Fruit fly (Drosophila melanogaster) whole organism, embryonic: ENCODE results near the gene RpL34b.

Source experiments
- Ada2b ChIP-seq: fragments of 200-800 bp; sonication (Bioruptor generic); IDR thresholded peaks from 2 replicates; pipeline ENCODE4 v1.3.6; 2022; ENCODE audit warnings: missing biosample characterization, missing genetic modification characterization
- Adf1 ChIP-seq: fragments of 200-800 bp; sonication (Bioruptor generic); IDR thresholded peaks from 2 replicates; pipeline ENCODE4 v1.3.6; 2022; ENCODE audit warnings: missing biosample characterization, missing genetic modification characterization
- CG11456 ChIP-seq: fragments of 200-800 bp; sonication (Bioruptor generic); IDR thresholded peaks from 3 replicates; pipeline ENCODE4 v1.3.6; 2022; ENCODE audit warnings: missing biosample characterization, missing genetic modification characterization
- CG12104 ChIP-seq: fragments of 200-800 bp; sonication (Bioruptor generic); optimal IDR thresholded peaks from 3 replicates; lab custom pipeline; 2016; ENCODE audit warnings: missing biosample characterization, missing genetic modification characterization
- CG12155 ChIP-seq: fragments of 200-800 bp; sonication (Bioruptor generic); optimal IDR thresholded peaks from 3 replicates; lab custom pipeline; 2016; ENCODE audit warnings: missing biosample characterization, missing genetic modification characterization
- CG12236 ChIP-seq: fragments of 200-800 bp; sonication (Bioruptor generic); optimal IDR thresholded peaks from 2 replicates; lab custom pipeline; 2016; ENCODE audit warnings: missing biosample characterization, missing genetic modification characterization
- CG12391 ChIP-seq: fragments of 200-800 bp; sonication (Bioruptor generic); optimal IDR thresholded peaks from 3 replicates; lab custom pipeline; 2018; ENCODE audit warnings: missing biosample characterization, mild to moderate bottlenecking, missing genetic modification characterization, moderate library complexity
- CG14014 ChIP-seq: fragments of 200-800 bp; sonication (Bioruptor generic); IDR thresholded peaks from 2 replicates; pipeline ENCODE4 v1.3.6; 2022; ENCODE audit warnings: missing biosample characterization, missing genetic modification characterization
- CG15514 ChIP-seq: fragments of 200-800 bp; sonication (Bioruptor generic); optimal IDR thresholded peaks from 3 replicates; lab custom pipeline; 2017; ENCODE audit warnings: missing biosample characterization, missing genetic modification characterization, mild to moderate bottlenecking, moderate library complexity, missing genetic modification reagents
- CG1647 ChIP-seq: fragments of 200-800 bp; sonication (Bioruptor generic); optimal IDR thresholded peaks from 3 replicates; lab custom pipeline; 2016; ENCODE audit warnings: missing biosample characterization, missing genetic modification characterization
- CG2116 ChIP-seq: fragments of 200-800 bp; sonication (Bioruptor generic); optimal IDR thresholded peaks from 3 replicates; lab custom pipeline; 2018; ENCODE audit warnings: missing biosample characterization, mild to moderate bottlenecking, missing genetic modification characterization
- CG2129 ChIP-seq: fragments of 200-800 bp; sonication (Bioruptor generic); IDR thresholded peaks from 2 replicates; pipeline ENCODE4 v1.3.6; 2022; ENCODE audit warnings: missing biosample characterization, missing genetic modification characterization; ENCODE audit not compliant: partially characterized antibody
- CG2202 ChIP-seq: fragments of 200-800 bp; sonication (Bioruptor generic); optimal IDR thresholded peaks from 2 replicates; lab custom pipeline; 2018; ENCODE audit warnings: missing biosample characterization, mild to moderate bottlenecking, missing genetic modification characterization
- CG2889 ChIP-seq: fragments of 200-800 bp; sonication (Bioruptor generic); IDR thresholded peaks from 3 replicates; pipeline ENCODE4 v1.3.6; 2022; ENCODE audit warnings: missing biosample characterization, missing genetic modification characterization
- CG34422 ChIP-seq: fragments of 200-800 bp; sonication (Bioruptor generic); IDR thresholded peaks from 3 replicates; pipeline ENCODE4 v1.3.6; 2022; ENCODE audit warnings: missing biosample characterization, missing genetic modification characterization
- CG3726 ChIP-seq: fragments of 200-800 bp; sonication (Bioruptor generic); IDR thresholded peaks from 3 replicates; pipeline ENCODE4, ENCODE4 v1.3.6; 2022; ENCODE audit warnings: missing biosample characterization, missing genetic modification characterization
- CG3838 ChIP-seq: fragments of 200-800 bp; sonication (Bioruptor generic); optimal IDR thresholded peaks from 3 replicates; lab custom pipeline; 2016; ENCODE audit warnings: missing biosample characterization, missing genetic modification characterization
- CG43689 ChIP-seq: fragments of 200-800 bp; sonication (Bioruptor generic); IDR thresholded peaks from 2 replicates; pipeline ENCODE4 v1.3.6; 2022; ENCODE audit warnings: missing biosample characterization, missing genetic modification characterization
- CG9797 ChIP-seq: fragments of 200-800 bp; sonication (Bioruptor generic); optimal IDR thresholded peaks from 3 replicates; lab custom pipeline; 2018; ENCODE audit warnings: missing biosample characterization, mild to moderate bottlenecking, missing genetic modification characterization
- CoRest ChIP-seq: fragments of 200-800 bp; sonication (Bioruptor generic); optimal IDR thresholded peaks from 3 replicates; lab custom pipeline; 2018; ENCODE audit warnings: missing biosample characterization, mild to moderate bottlenecking, missing genetic modification characterization, moderate library complexity
- CrebB ChIP-seq: fragments of 200-800 bp; sonication (Bioruptor generic); optimal IDR thresholded peaks from 3 replicates; lab custom pipeline; 2018; ENCODE audit warnings: missing biosample characterization, mild to moderate bottlenecking, missing genetic modification characterization
- Dbx ChIP-seq: fragments of 200-800 bp; sonication (Bioruptor generic); IDR thresholded peaks from 3 replicates; pipeline ENCODE4 v1.3.6; 2022; ENCODE audit warnings: missing biosample characterization, missing genetic modification characterization
- Dek ChIP-seq: fragments of 200-800 bp; sonication (Bioruptor generic); optimal IDR thresholded peaks from 3 replicates; lab custom pipeline; 2019; ENCODE audit warnings: missing biosample characterization, mild to moderate bottlenecking, missing genetic modification characterization, moderate library complexity
- Dip3 ChIP-seq: fragments of 200-800 bp; sonication (Bioruptor generic); optimal IDR thresholded peaks from 3 replicates; lab custom pipeline; 2016; ENCODE audit warnings: missing biosample characterization, missing genetic modification characterization
- ERR ChIP-seq: fragments of 200-800 bp; sonication (Bioruptor generic); optimal IDR thresholded peaks from 2 replicates; lab custom pipeline; 2016; ENCODE audit warnings: missing biosample characterization, missing genetic modification characterization
- Fer2 ChIP-seq: fragments of 200-800 bp; sonication (Bioruptor generic); optimal IDR thresholded peaks from 2 replicates; lab custom pipeline; 2018; ENCODE audit warnings: missing biosample characterization, mild to moderate bottlenecking, missing genetic modification characterization, moderate library complexity
- Gug ChIP-seq: fragments of 200-800 bp; sonication (Bioruptor generic); IDR thresholded peaks from 4 replicates; pipeline ENCODE4 v1.3.6; 2022; ENCODE audit warnings: missing biosample characterization, missing genetic modification characterization
- Hand ChIP-seq: fragments of 200-800 bp; sonication (Bioruptor generic); optimal IDR thresholded peaks from 2 replicates; lab custom pipeline; 2017; ENCODE audit warnings: mild to moderate bottlenecking, missing biosample characterization, missing genetic modification reagents, missing genetic modification characterization
- MBD-R2 ChIP-seq: fragments of 200-800 bp; sonication (Bioruptor generic); IDR thresholded peaks from 2 replicates; pipeline ENCODE4 v1.3.6; 2022; ENCODE audit warnings: missing biosample characterization, missing genetic modification characterization
- Pdp1 ChIP-seq, 2 experiments: fragments of 200-800 bp; sonication (Bioruptor generic); optimal IDR thresholded peaks; 3 replicates each; lab custom pipeline; 2016; ENCODE audit warnings: missing biosample characterization in 2 of 2, missing genetic modification characterization in 2 of 2, mild to moderate bottlenecking in 1 of 2, moderate library complexity in 1 of 2
- YL-1 ChIP-seq: fragments of 200-800 bp; sonication (Bioruptor generic); optimal IDR thresholded peaks from 3 replicates; lab custom pipeline; 2017; ENCODE audit warnings: missing biosample characterization, mild to moderate bottlenecking, missing genetic modification characterization
- ac ChIP-seq: fragments of 200-800 bp; sonication (Bioruptor generic); optimal IDR thresholded peaks from 3 replicates; lab custom pipeline; 2017; ENCODE audit warnings: missing biosample characterization, mild to moderate bottlenecking, missing genetic modification characterization
- amos ChIP-seq: fragments of 200-800 bp; sonication (Bioruptor generic); IDR thresholded peaks from 2 replicates; pipeline ENCODE4 v1.3.6; 2022; ENCODE audit warnings: missing biosample characterization, missing genetic modification characterization; ENCODE audit not compliant: partially characterized antibody
- az2 ChIP-seq: fragments of 200-800 bp; sonication (Bioruptor generic); optimal IDR thresholded peaks from 3 replicates; lab custom pipeline; 2016; ENCODE audit warnings: missing biosample characterization, missing genetic modification characterization
- btn ChIP-seq: fragments of 200-800 bp; sonication (Bioruptor generic); optimal IDR thresholded peaks from 2 replicates; lab custom pipeline; 2016; ENCODE audit warnings: missing biosample characterization, missing genetic modification characterization
- dati ChIP-seq: fragments of 200-800 bp; sonication (Bioruptor generic); IDR thresholded peaks from 2 replicates; pipeline ENCODE4 v1.3.6; 2022; ENCODE audit warnings: missing biosample characterization, missing genetic modification characterization
- fd102C ChIP-seq: fragments of 200-800 bp; sonication (Bioruptor generic); optimal IDR thresholded peaks from 2 replicates; lab custom pipeline; 2018; ENCODE audit warnings: missing biosample characterization, mild to moderate bottlenecking, missing genetic modification characterization, moderate library complexity
- gcm ChIP-seq: fragments of 200-800 bp; sonication (Bioruptor generic); optimal IDR thresholded peaks from 2 replicates; lab custom pipeline; 2019; ENCODE audit warnings: missing biosample characterization, mild to moderate bottlenecking, missing genetic modification characterization, moderate library complexity
- hkb ChIP-seq, 2 experiments: fragments of 200-800 bp in 1 of 2; fragments of >200 bp in 1 of 2; sonication (Bioruptor generic) in 1 of 2; IDR thresholded peaks in 1 of 2; optimal IDR thresholded peaks in 1 of 2; 2 replicates each; pipeline versions ENCODE4 v1.3.6 to Lab custom; 2017 to 2022; ENCODE audit warnings: missing biosample characterization in 1 of 2, missing genetic modification characterization in 1 of 2
- ken ChIP-seq: fragments of 200-800 bp; sonication (Bioruptor generic); IDR thresholded peaks from 3 replicates; pipeline ENCODE4 v1.3.6; 2022; ENCODE audit warnings: missing biosample characterization, missing genetic modification characterization
- nmo ChIP-seq: fragments of 200-800 bp; sonication (Bioruptor generic); optimal IDR thresholded peaks from 2 replicates; lab custom pipeline; 2018; ENCODE audit warnings: missing biosample characterization, mild to moderate bottlenecking, missing genetic modification characterization, moderate library complexity
- pfk ChIP-seq: fragments of 200-800 bp; sonication (Bioruptor generic); optimal IDR thresholded peaks from 2 replicates; lab custom pipeline; 2018; ENCODE audit warnings: missing biosample characterization, mild to moderate bottlenecking, missing genetic modification characterization, moderate library complexity
- pita ChIP-seq: fragments of 200-800 bp; sonication (Bioruptor generic); optimal IDR thresholded peaks from 2 replicates; lab custom pipeline; 2017; ENCODE audit warnings: missing biosample characterization, mild to moderate bottlenecking, missing genetic modification characterization
- sens-2 ChIP-seq: fragments of 200-800 bp; sonication (Bioruptor generic); IDR thresholded peaks from 2 replicates; pipeline ENCODE4 v1.3.6; 2022; ENCODE audit warnings: missing biosample characterization, missing genetic modification characterization
- seq ChIP-seq: fragments of 200-800 bp; sonication (Bioruptor generic); IDR thresholded peaks from 2 replicates; pipeline ENCODE4 v1.3.6; 2022; ENCODE audit warnings: missing biosample characterization, missing genetic modification characterization
- slou ChIP-seq: fragments of 200-800 bp; sonication (Bioruptor generic); optimal IDR thresholded peaks from 3 replicates; lab custom pipeline; 2016; ENCODE audit warnings: missing biosample characterization, missing genetic modification characterization
- sug ChIP-seq: fragments of 200-800 bp; optimal IDR thresholded peaks from 2 replicates; lab custom pipeline; 2019; ENCODE audit warnings: missing biosample characterization, mild to moderate bottlenecking, missing genetic modification characterization, moderate library complexity
- tap ChIP-seq: fragments of 200-800 bp; optimal IDR thresholded peaks from 3 replicates; lab custom pipeline; 2019; ENCODE audit warnings: missing biosample characterization, mild to moderate bottlenecking, missing genetic modification characterization, moderate library complexity
- toy ChIP-seq: fragments of 200-800 bp; sonication (Bioruptor generic); IDR thresholded peaks from 2 replicates; pipeline ENCODE4 v1.3.6; 2022; ENCODE audit warnings: missing biosample characterization, missing genetic modification characterization
- twi ChIP-seq: fragments of 200-800 bp; optimal IDR thresholded peaks from 2 replicates; lab custom pipeline; 2019; ENCODE audit warnings: missing biosample characterization, mild to moderate bottlenecking, missing genetic modification characterization, moderate library complexity

Gene RpL34b

DNA sequence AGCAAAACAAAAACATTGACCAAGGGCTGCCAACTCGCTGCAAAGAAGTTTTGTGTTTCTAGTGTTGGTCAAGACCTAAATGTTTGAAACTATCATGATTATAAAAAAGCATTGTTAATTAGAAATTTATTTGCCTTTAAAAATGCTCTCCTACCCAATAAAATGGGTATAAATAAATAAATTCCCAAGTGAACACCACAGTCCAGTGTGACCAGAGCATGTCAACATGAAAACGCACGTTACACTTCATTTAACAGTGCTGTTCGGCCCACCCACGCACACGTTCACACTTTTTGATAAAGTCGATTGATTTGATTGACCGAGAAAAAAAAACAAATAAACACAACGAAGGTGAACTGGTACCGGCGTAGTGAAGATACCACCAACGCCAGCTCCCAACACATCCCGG lies 3.1 kb upstream of the RpL34b start, which contains the start of the genes CG9356, BBIP1 and CG8135 (continued):
- TF ChIP-seq CG3838 (GFP tag; lab: Kevin White, UChicago) (peak; percentile 45), ken (GFP tag; lab: Robert Waterston, UW) (peak; percentile 66), Fer2 (tag; lab: Kevin White, UChicago) (peak; percentile 44), Adf1 (GFP tag; lab: Robert Waterston, UW) (peak; percentile 29; the same call in 1 of the 2 replicates), CG12155 (peak; percentile 81), dati (GFP tag; lab: Robert Waterston, UW) (no peak), az2 (GFP tag; lab: Kevin White, UChicago) (peak; percentile 77), toy (GFP tag; lab: Robert Waterston, UW) (no peak), CrebB (tag; lab: Kevin White, UChicago) (peak; percentile 49), fd102C (GFP tag; lab: Kevin White, UChicago) (peak; percentile 38), Pdp1 (GFP tag; optimal IDR thresholded peaks at IDR 0.05; lab: Kevin White, UChicago) (peak; percentile 79 to 81), ERR (GFP tag; lab: Kevin White, UChicago) (peak; percentile 82), sens-2 (GFP tag; lab: Robert Waterston, UW) (no peak; the same call in 1 of the 2 replicates), pfk (no peak), hkb (optimal IDR thresholded peaks at IDR 0.05; lab: Kevin White, UChicago) (peak; percentile 88), hkb (GFP tag; IDR thresholded peaks at IDR 0.05; lab: Robert Waterston, UW) (peak; percentile 76), CG12236 (peak; percentile 40), CG1647 (GFP tag; lab: Kevin White, UChicago) (peak; percentile 79), MBD-R2 (GFP tag; lab: Robert Waterston, UW) (peak; percentile 95), Gug (GFP tag; lab: Robert Waterston, UW) (peak; percentile 35; the same call in 2 of the 4 replicates), CG14014 (GFP tag; lab: Robert Waterston, UW) (no peak), gcm (GFP tag; lab: Kevin White, UChicago) (no peak), CG3726 (GFP tag; lab: Robert Waterston, UW) (no peak), btn (GFP tag; lab: Kevin White, UChicago) (peak; percentile 63), pita (GFP tag; lab: Kevin White, UChicago) (no peak), YL-1 (GFP tag; lab: Kevin White, UChicago) (peak; percentile 96), Dbx (GFP tag; lab: Robert Waterston, UW) (peak; percentile 80), CG12104 (GFP tag; lab: Kevin White, UChicago) (peak; percentile 7), CG2889 (GFP tag; lab: Robert Waterston, UW) (0 out of 3 replicates have a peak, but pooled peaks have one; percentile 34), CG12391 (tag; lab: Kevin White, UChicago) (peak; percentile 87), CG2116 (GFP tag; lab: Kevin White, UChicago) (peak; percentile 73), Hand (GFP tag; lab: Kevin White, UChicago) (no peak), seq (GFP tag; lab: Robert Waterston, UW) (peak; percentile 46; the same call in 1 of the 2 replicates), amos (no peak), Dek (peak; percentile 45), CoRest (peak; percentile 72), CG11456 (GFP tag; lab: Robert Waterston, UW) (peak; percentile 75), sug (no peak), Ada2b (GFP tag; lab: Robert Waterston, UW) (peak; percentile 47; the same call in 1 of the 2 replicates), CG34422 (GFP tag; lab: Robert Waterston, UW) (peak; percentile 80), slou (GFP tag; lab: Kevin White, UChicago) (peak; percentile 46), nmo (GFP tag; lab: Kevin White, UChicago) (peak; percentile 81), CG9797 (GFP tag; lab: Kevin White, UChicago) (peak; percentile 96), twi (tag; lab: Kevin White, UChicago) (peak; percentile 36), ac (GFP tag; lab: Kevin White, UChicago) (no peak), CG2202 (peak; percentile 41), CG15514 (GFP tag; lab: Kevin White, UChicago) (peak; percentile 91), CG2129 (GFP tag; lab: Robert Waterston, UW) (no peak), CG43689 (GFP tag; lab: Robert Waterston, UW) (no peak), Dip3 (GFP tag; lab: Kevin White, UChicago) (peak; percentile 81), tap (peak; percentile 26)
